Worm (Caenorhabditis elegans): ENCODE measurements around the gene T12A7.10.

ce11 chrIV:11721878-11722277 is 33.0 kb downstream of the T12A7.10 start:
- TF ChIP-seq flt-1 (GFP tag; IDR thresholded peaks at IDR 0.05) (no peak), ama-1 (optimal IDR thresholded peaks at IDR 0.05) (no peak), tbx-37 (GFP tag; conservative IDR thresholded peaks at IDR 0.05) (no peak), ets-7 (tag; optimal IDR thresholded peaks at IDR 0.05) (no peak), sea-1 (GFP tag; conservative IDR thresholded peaks at IDR 0.05) (no peak), tra-4 (tag; optimal IDR thresholded peaks at IDR 0.05) (no peak), ceh-36 (tag; optimal IDR thresholded peaks at IDR 0.05) (no peak), aly-1 (tag; optimal IDR thresholded peaks at IDR 0.05) (no peak), scrt-1 (GFP tag; IDR thresholded peaks at IDR 0.05) (no peak)
